Worm (Caenorhabditis elegans) whole organism, midembryonic: ENCODE results near the gene rab-3.

Experiments used
- T22C8.4 ChIP-seq: fragments of 200-800 bp; sonication (Bioruptor generic); IDR thresholded peaks from 2 replicates; pipeline ENCODE4 v1.3.6; 2022; ENCODE audit warnings: missing genetic modification characterization, missing compliant biosample characterization
- cog-1 ChIP-seq: sonication (generic microtip); optimal IDR thresholded peaks from 2 replicates; lab custom pipeline; 2016; ENCODE audit warnings: missing genetic modification characterization, missing compliant biosample characterization
- klf-2 ChIP-seq: fragments of 200-800 bp; sonication (Bioruptor generic); conservative IDR thresholded peaks from 2 replicates; pipeline ENCODE4 v1.3.6; 2022; ENCODE audit warnings: missing genetic modification reagents, missing genetic modification characterization, missing compliant biosample characterization
- med-1 ChIP-seq: sonication (generic microtip); optimal IDR thresholded peaks from 2 replicates; lab custom pipeline; 2017; ENCODE audit warnings: missing genetic modification characterization, mild to moderate bottlenecking, missing compliant biosample characterization, antibody characterized with exemption, missing genetic modification reagents; ENCODE audit not compliant: insufficient read depth
- tab-1 ChIP-seq: fragments of 200-800 bp; sonication (Bioruptor generic); IDR thresholded peaks from 2 replicates; pipeline ENCODE4 v1.3.6; 2022; ENCODE audit warnings: missing genetic modification characterization, missing compliant biosample characterization
- ztf-23 ChIP-seq: fragments of 200-800 bp; sonication (Bioruptor generic); IDR thresholded peaks from 2 replicates; pipeline ENCODE4 v1.3.6; 2022; ENCODE audit warnings: missing genetic modification reagents, missing genetic modification characterization, missing compliant biosample characterization
- ztf-29 ChIP-seq: fragments of 200-800 bp; sonication (Bioruptor generic); IDR thresholded peaks from 2 replicates; pipeline ENCODE4 v1.3.6; 2022; ENCODE audit warnings: missing genetic modification reagents, missing genetic modification characterization, missing compliant biosample characterization

ce11 chrII:5710835-5711234 lies 16.8 kb downstream of the rab-3 start:
- no peak for TF ChIP-seq ztf-29
- TF ChIP-seq T22C8.4 = no peak
- no peak for TF ChIP-seq klf-2 (GFP tag; lab: Robert Waterston, UW)
- TF ChIP-seq med-1 = no peak
- no peak for TF ChIP-seq ztf-23 (GFP tag; lab: Robert Waterston, UW)
- TF ChIP-seq cog-1 (tag; lab: Kevin White, UChicago) = no peak
- TF ChIP-seq tab-1 (GFP tag; lab: Robert Waterston, UW) = no peak
